Worm (Caenorhabditis elegans) whole organism, late embryonic: Measurements from ENCODE around the gene H40L08.7.

Experiments used
- K09A11.1 ChIP-seq: sonication (generic microtip); optimal IDR thresholded peaks from 2 replicates; lab custom pipeline; 2017; ENCODE audit warnings: antibody characterized with exemption, mild to moderate bottlenecking, missing genetic modification characterization, missing compliant biosample characterization; ENCODE audit not compliant: insufficient read depth
- T23F11.4 ChIP-seq: fragments of 200-800 bp; sonication (Bioruptor generic); optimal IDR thresholded peaks from 2 replicates; lab custom pipeline; 2018; ENCODE audit warnings: mild to moderate bottlenecking, missing genetic modification characterization, missing compliant biosample characterization
- ama-1 ChIP-seq: fragments of 150-350 bp; optimal IDR thresholded peaks from 2 replicates; lab custom pipeline; 2014
- ceh-24 ChIP-seq: sonication (generic microtip); optimal IDR thresholded peaks from 2 replicates; lab custom pipeline; 2016; ENCODE audit warnings: mild to moderate bottlenecking, missing genetic modification characterization, missing compliant biosample characterization
- dmd-4 ChIP-seq: sonication (generic microtip); optimal IDR thresholded peaks from 2 replicates; lab custom pipeline; 2016; ENCODE audit warnings: borderline replicate concordance, missing genetic modification characterization, missing compliant biosample characterization
- dve-1 ChIP-seq: sonication (generic microtip); optimal IDR thresholded peaks from 2 replicates; lab custom pipeline; 2017; ENCODE audit warnings: antibody characterized with exemption, mild to moderate bottlenecking, missing genetic modification characterization, missing compliant biosample characterization
- gmeb-2 ChIP-seq: sonication (generic microtip); optimal IDR thresholded peaks from 2 replicates; lab custom pipeline; 2016; ENCODE audit warnings: missing genetic modification characterization, inconsistent platforms, missing compliant biosample characterization
- hlh-8 ChIP-seq: sonication (generic microtip); optimal IDR thresholded peaks from 2 replicates; lab custom pipeline; 2016; ENCODE audit warnings: missing genotype, missing genetic modification characterization, missing compliant biosample characterization
- nhr-11 ChIP-seq: fragments of 150-350 bp; optimal IDR thresholded peaks from 2 replicates; lab custom pipeline; 2014; ENCODE audit warnings: missing biosample characterization, missing genetic modification characterization
- pha-4 ChIP-seq: fragments of 150-350 bp; optimal IDR thresholded peaks from 2 replicates; lab custom pipeline; 2018; ENCODE audit warnings: missing biosample characterization, missing genetic modification reagents, missing genetic modification characterization
- sdc-2 ChIP-seq: sonication (generic microtip); optimal IDR thresholded peaks from 2 replicates; lab custom pipeline; 2016; ENCODE audit warnings: missing genotype, missing genetic modification characterization, missing compliant biosample characterization
- sox-4 ChIP-seq: sonication (generic microtip); optimal IDR thresholded peaks from 2 replicates; lab custom pipeline; 2017; ENCODE audit warnings: mild to moderate bottlenecking, missing genetic modification characterization, inconsistent platforms, missing compliant biosample characterization

DNA sequence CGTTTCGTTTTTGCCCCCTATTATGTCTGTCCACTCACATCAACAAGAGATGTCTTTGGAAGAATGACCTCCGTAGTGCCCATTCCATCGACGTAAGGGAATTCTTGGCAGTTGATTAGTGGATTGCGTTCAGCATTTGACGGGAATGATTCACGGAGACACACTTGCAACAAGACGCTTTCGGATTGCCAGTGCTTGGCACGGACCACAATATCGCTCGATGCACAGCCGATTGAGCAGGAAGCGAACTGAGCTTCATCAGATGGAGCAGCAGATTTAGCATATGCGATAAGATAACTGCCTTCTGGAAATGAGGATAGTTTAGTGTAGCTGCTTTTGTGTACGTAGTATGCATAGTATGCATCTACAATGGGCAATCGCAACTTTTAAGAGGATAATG is 25.9 kb upstream of the H40L08.7 start:
- TF ChIP-seq ama-1 (lab: Kevin White, UChicago), result no peak
- TF ChIP-seq pha-4 (tag; lab: Kevin White, UChicago), result no peak
- no peak for TF ChIP-seq ceh-24
- TF ChIP-seq dmd-4 (tag; lab: Kevin White, UChicago), result no peak
- no peak for TF ChIP-seq nhr-11 (tag; lab: Kevin White, UChicago)
- no peak for TF ChIP-seq sdc-2 (tag; lab: Kevin White, UChicago)
- no peak for TF ChIP-seq hlh-8 (tag; lab: Kevin White, UChicago)
- no peak for TF ChIP-seq T23F11.4 (GFP tag; lab: Kevin White, UChicago)
- TF ChIP-seq dve-1 (tag; lab: Kevin White, UChicago), result no peak
- no peak for TF ChIP-seq sox-4 (tag; lab: Kevin White, UChicago)
- TF ChIP-seq K09A11.1, result no peak
- TF ChIP-seq gmeb-2, result no peak
